Worm (Caenorhabditis elegans): ENCODE results near the gene che-6.

ce11 chrIV:2128761-2129160 is 17.6 kb upstream of the che-6 start, which contains the start of gene grl-20:
- no peak for TF ChIP-seq alr-1 (tag; optimal IDR thresholded peaks at IDR 0.05)
- no peak for TF ChIP-seq nhr-11 (tag; optimal IDR thresholded peaks at IDR 0.05)
- no peak for TF ChIP-seq elt-1 (tag; optimal IDR thresholded peaks at IDR 0.05)
- TF ChIP-seq ZK546.5 (tag; optimal IDR thresholded peaks at IDR 0.05): no peak
- TF ChIP-seq lsy-2 (tag; optimal IDR thresholded peaks at IDR 0.05): no peak

Measured in whole organism, L2 larva.